Fruit fly (Drosophila melanogaster): ENCODE data around the gene Samuel.
A peak's percentile ranks its signal among the peaks of the same experiment; 100 is the strongest.

The Samuel gene

DNA sequence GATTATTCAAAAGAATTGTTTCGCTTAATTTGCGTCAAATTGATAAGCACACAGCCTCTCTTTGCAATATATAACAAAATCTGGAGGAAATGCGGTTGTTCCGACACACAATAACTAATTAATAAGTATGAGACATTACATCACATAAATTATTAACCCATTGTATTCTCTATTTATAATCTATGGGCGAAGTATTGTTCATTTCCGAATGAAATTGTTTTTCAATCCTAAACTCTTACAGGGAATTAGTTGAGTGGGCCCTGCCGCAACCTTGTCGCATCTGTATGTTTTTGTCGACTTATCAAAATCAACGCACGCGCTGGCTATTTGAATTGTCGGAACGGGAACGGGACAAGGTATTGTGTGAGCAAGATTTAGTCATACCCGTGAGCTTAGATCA lies 94.6 kb downstream of the Samuel start, which contains the start of gene CG16743 (continued):
- TF ChIP-seq bsh (GFP tag; optimal IDR thresholded peaks at IDR 0.05), result no peak
- no peak for TF ChIP-seq wdn (GFP tag; IDR thresholded peaks at IDR 0.05)
- TF ChIP-seq ham (GFP tag; IDR thresholded peaks at IDR 0.05), result no peak
- TF ChIP-seq CG12744 (GFP tag; optimal IDR thresholded peaks at IDR 0.05), result no peak
- TF ChIP-seq seq (GFP tag; IDR thresholded peaks at IDR 0.05), result no peak
- TF ChIP-seq CG10543 (GFP tag; optimal IDR thresholded peaks at IDR 0.05), result peak; percentile 34
- no peak for TF ChIP-seq CG4820 (GFP tag; optimal IDR thresholded peaks at IDR 0.05)
- no peak for TF ChIP-seq odd (GFP tag; optimal IDR thresholded peaks at IDR 0.05)
- no peak for TF ChIP-seq Dek (tag; optimal IDR thresholded peaks at IDR 0.05)
- TF ChIP-seq Med (GFP tag), result peak; percentile 62
- TF ChIP-seq nerfin-1 (tag; optimal IDR thresholded peaks at IDR 0.05), result no peak
- TF ChIP-seq CG14441 (GFP tag; IDR thresholded peaks at IDR 0.05), result no peak
- TF ChIP-seq D19B (GFP tag; optimal IDR thresholded peaks at IDR 0.05), result peak; percentile 11
- TF ChIP-seq CG6254 (GFP tag; optimal IDR thresholded peaks at IDR 0.05), result no peak
- no peak for TF ChIP-seq CHES-1-like (GFP tag; optimal IDR thresholded peaks at IDR 0.05)
- TF ChIP-seq maf-S (GFP tag; optimal IDR thresholded peaks at IDR 0.05), result no peak
- no peak for TF ChIP-seq wek (GFP tag; optimal IDR thresholded peaks at IDR 0.05)
- TF ChIP-seq CG15479 (GFP tag; optimal IDR thresholded peaks at IDR 0.05), result no peak
- no peak for TF ChIP-seq zen2 (GFP tag; IDR thresholded peaks at IDR 0.05; ENCODE audit: partially characterized antibody)
- TF ChIP-seq CG7357 (GFP tag; IDR thresholded peaks at IDR 0.05), result no peak
- no peak for TF ChIP-seq CoRest (tag; optimal IDR thresholded peaks at IDR 0.05)
- peak; percentile 72 for TF ChIP-seq CG10274 (GFP tag; optimal IDR thresholded peaks at IDR 0.05)
- TF ChIP-seq pita (GFP tag; optimal IDR thresholded peaks at IDR 0.05), result no peak
- TF ChIP-seq CG7987 (GFP tag; optimal IDR thresholded peaks at IDR 0.05), result no peak
- no peak for TF ChIP-seq Ets97D (GFP tag; optimal IDR thresholded peaks at IDR 0.05)
- TF ChIP-seq CG16863 (GFP tag; optimal IDR thresholded peaks at IDR 0.05), result no peak
- no peak for TF ChIP-seq ssp (GFP tag; IDR thresholded peaks at IDR 0.05)
- peak; percentile 50 for TF ChIP-seq lbe (GFP tag; optimal IDR thresholded peaks at IDR 0.05)
- TF ChIP-seq CG10654 (GFP tag; optimal IDR thresholded peaks at IDR 0.05), result no peak
- no peak for TF ChIP-seq CG4730 (GFP tag; IDR thresholded peaks at IDR 0.05)
- TF ChIP-seq aop (GFP tag; IDR thresholded peaks at IDR 0.05), result no peak
- no peak for TF ChIP-seq Hr78 (GFP tag; optimal IDR thresholded peaks at IDR 0.05)
- TF ChIP-seq CrebB (tag; optimal IDR thresholded peaks at IDR 0.05), result no peak
- no peak for TF ChIP-seq CG12299 (tag; optimal IDR thresholded peaks at IDR 0.05)
- TF ChIP-seq fd102C (GFP tag; optimal IDR thresholded peaks at IDR 0.05), result no peak
- TF ChIP-seq CG16779 (GFP tag; IDR thresholded peaks at IDR 0.05), result no peak
- no peak for TF ChIP-seq Side (GFP tag; optimal IDR thresholded peaks at IDR 0.05)
- TF ChIP-seq Pdp1 (GFP tag; optimal IDR thresholded peaks at IDR 0.05), result peak in 1 of 2 experiments; percentile 76
- TF ChIP-seq HHEX (GFP tag; optimal IDR thresholded peaks at IDR 0.05), result no peak
- no peak for TF ChIP-seq tup (GFP tag; optimal IDR thresholded peaks at IDR 0.05)
- TF ChIP-seq Bdp1 (GFP tag; optimal IDR thresholded peaks at IDR 0.05), result no peak
- TF ChIP-seq CG11504 (tag; optimal IDR thresholded peaks at IDR 0.05), result no peak
- no peak for TF ChIP-seq cas (GFP tag; IDR thresholded peaks at IDR 0.05)
- no peak for TF ChIP-seq H15 (GFP tag; IDR thresholded peaks at IDR 0.05)
- TF ChIP-seq abd-A (tag; optimal IDR thresholded peaks at IDR 0.05), result no peak
- TF ChIP-seq gt (GFP tag; IDR thresholded peaks at IDR 0.05), result no peak
- peak; percentile 46 for TF ChIP-seq CG2120 (GFP tag; optimal IDR thresholded peaks at IDR 0.05)
- TF ChIP-seq Ptx1 (GFP tag; IDR thresholded peaks at IDR 0.05), result no peak
- TF ChIP-seq sug (tag; optimal IDR thresholded peaks at IDR 0.05), result peak; percentile 16
- TF ChIP-seq dan (GFP tag; IDR thresholded peaks at IDR 0.05), result no peak
- TF ChIP-seq inv (GFP tag; IDR thresholded peaks at IDR 0.05; ENCODE audit: partially characterized antibody), result no peak

Measured in whole organism, embryonic.